Fruit fly (Drosophila melanogaster) whole organism, embryonic: ENCODE measurements around the gene nAChRalpha7.
A peak's percentile ranks its signal among the peaks of the same experiment; 100 is the strongest.

ENCODE experiments used
- Bgb ChIP-seq: fragments of 200-800 bp; sonication (Bioruptor generic); IDR thresholded peaks from 2 replicates; pipeline ENCODE4 v1.3.6; 2022; ENCODE audit warnings: missing biosample characterization, missing genetic modification characterization; ENCODE audit not compliant: partially characterized antibody
- BtbVII ChIP-seq: fragments of 200-800 bp; sonication (Bioruptor generic); optimal IDR thresholded peaks from 3 replicates; lab custom pipeline; 2017; ENCODE audit warnings: missing biosample characterization, mild to moderate bottlenecking, missing genetic modification characterization
- CG10321 ChIP-seq: fragments of 200-800 bp; sonication (Bioruptor generic); IDR thresholded peaks from 2 replicates; pipeline ENCODE4 v1.3.6; 2022; ENCODE audit warnings: missing biosample characterization, missing genetic modification characterization
- CG10654 ChIP-seq: fragments of 200-800 bp; sonication (Bioruptor generic); optimal IDR thresholded peaks from 2 replicates; lab custom pipeline; 2016; ENCODE audit warnings: missing biosample characterization, missing genetic modification characterization
- CG11560 ChIP-seq: fragments of 200-800 bp; sonication (Bioruptor generic); IDR thresholded peaks from 3 replicates; pipeline ENCODE4 v1.3.6; 2022; ENCODE audit warnings: missing biosample characterization, missing genetic modification characterization
- CG14014 ChIP-seq: fragments of 200-800 bp; sonication (Bioruptor generic); IDR thresholded peaks from 2 replicates; pipeline ENCODE4 v1.3.6; 2022; ENCODE audit warnings: missing biosample characterization, missing genetic modification characterization
- CG14710 ChIP-seq: fragments of 200-800 bp; sonication (Bioruptor generic); optimal IDR thresholded peaks from 3 replicates; lab custom pipeline; 2019; ENCODE audit warnings: missing biosample characterization, mild to moderate bottlenecking, missing genetic modification characterization, moderate library complexity
- CG16863 ChIP-seq: fragments of 200-800 bp; sonication (Bioruptor generic); optimal IDR thresholded peaks from 3 replicates; lab custom pipeline; 2016; ENCODE audit warnings: missing biosample characterization, missing genetic modification characterization
- CG17912 ChIP-seq: fragments of 200-800 bp; sonication (Bioruptor generic); optimal IDR thresholded peaks from 2 replicates; lab custom pipeline; 2018; ENCODE audit warnings: missing biosample characterization, mild to moderate bottlenecking, missing genetic modification characterization
- CG18764 ChIP-seq: fragments of 200-800 bp; sonication (Bioruptor generic); optimal IDR thresholded peaks from 3 replicates; lab custom pipeline; 2016; ENCODE audit warnings: missing biosample characterization, missing genetic modification characterization
- CG2889 ChIP-seq: fragments of 200-800 bp; sonication (Bioruptor generic); IDR thresholded peaks from 3 replicates; pipeline ENCODE4 v1.3.6; 2022; ENCODE audit warnings: missing biosample characterization, missing genetic modification characterization
- CG3847 ChIP-seq: fragments of 200-800 bp; sonication (Bioruptor generic); IDR thresholded peaks from 2 replicates; pipeline ENCODE4 v1.3.6; 2022; ENCODE audit warnings: missing biosample characterization, missing genetic modification characterization
- CG4328 ChIP-seq: fragments of 200-800 bp; sonication (Bioruptor generic); optimal IDR thresholded peaks from 3 replicates; lab custom pipeline; 2017; ENCODE audit warnings: missing biosample characterization, missing genetic modification reagents, missing genetic modification characterization
- CG4424 ChIP-seq: fragments of 200-800 bp; sonication (Bioruptor generic); optimal IDR thresholded peaks from 3 replicates; lab custom pipeline; 2016; ENCODE audit warnings: missing biosample characterization, missing genetic modification characterization
- CG4854 ChIP-seq: fragments of 200-800 bp; sonication (Bioruptor generic); optimal IDR thresholded peaks from 2 replicates; lab custom pipeline; 2016; ENCODE audit warnings: missing biosample characterization, missing genetic modification characterization, inconsistent platforms
- CG6765 ChIP-seq: fragments of 200-800 bp; sonication (Bioruptor generic); optimal IDR thresholded peaks from 3 replicates; lab custom pipeline; 2017; ENCODE audit warnings: missing biosample characterization, mild to moderate bottlenecking, missing genetic modification characterization
- CG6791 ChIP-seq: fragments of 200-800 bp; sonication (Bioruptor generic); IDR thresholded peaks from 3 replicates; pipeline ENCODE4 v1.3.6; 2022; ENCODE audit warnings: missing biosample characterization, missing genetic modification characterization; ENCODE audit not compliant: partially characterized antibody
- CG8944 ChIP-seq: fragments of 200-800 bp; sonication (Bioruptor generic); optimal IDR thresholded peaks from 3 replicates; lab custom pipeline; 2016; ENCODE audit warnings: missing biosample characterization, missing genetic modification characterization
- CG9797 ChIP-seq: fragments of 200-800 bp; sonication (Bioruptor generic); optimal IDR thresholded peaks from 3 replicates; lab custom pipeline; 2018; ENCODE audit warnings: missing biosample characterization, mild to moderate bottlenecking, missing genetic modification characterization
- CHES-1-like ChIP-seq: fragments of 200-800 bp; sonication (Bioruptor generic); optimal IDR thresholded peaks from 2 replicates; lab custom pipeline; 2016; ENCODE audit warnings: missing biosample characterization, missing genetic modification characterization
- Eip74EF ChIP-seq, 2 experiments: fragments of 200-800 bp in 1 of 2; fragments of >200 bp in 1 of 2; sonication (Bioruptor generic) in 1 of 2; optimal IDR thresholded peaks; 2 replicates each; lab custom pipeline; 2017 to 2019; ENCODE audit warnings: missing biosample characterization in 2 of 2, missing genetic modification characterization in 2 of 2, mild to moderate bottlenecking in 1 of 2, moderate library complexity in 1 of 2
- HmgD ChIP-seq: fragments of 200-800 bp; sonication (Bioruptor generic); optimal IDR thresholded peaks from 3 replicates; lab custom pipeline; 2016; ENCODE audit warnings: missing biosample characterization, missing genetic modification characterization
- Hr51 ChIP-seq, 2 experiments: fragments of 200-800 bp; sonication (Bioruptor generic); optimal IDR thresholded peaks; 2 replicates in 1 of 2; 3 replicates in 1 of 2; lab custom pipeline; 2016 to 2018; ENCODE audit warnings: missing biosample characterization in 2 of 2, missing genetic modification characterization in 2 of 2, mild to moderate bottlenecking in 1 of 2, moderate library complexity in 1 of 2
- Hsf ChIP-seq: fragments of 200-800 bp; sonication (Bioruptor generic); optimal IDR thresholded peaks from 3 replicates; lab custom pipeline; 2016; ENCODE audit warnings: missing biosample characterization, missing genetic modification characterization
- Kr ChIP-seq: fragments of 200-800 bp; sonication (Bioruptor generic); optimal IDR thresholded peaks from 2 replicates; lab custom pipeline; 2017; ENCODE audit warnings: missing biosample characterization, mild to moderate bottlenecking, missing genetic modification characterization
- Meics ChIP-seq: fragments of 200-800 bp; sonication (Bioruptor generic); optimal IDR thresholded peaks from 2 replicates; lab custom pipeline; 2017; ENCODE audit warnings: missing biosample characterization, mild to moderate bottlenecking, missing genetic modification characterization
- NfI ChIP-seq: fragments of 200-800 bp; sonication (Bioruptor generic); optimal IDR thresholded peaks from 3 replicates; lab custom pipeline; 2018; ENCODE audit warnings: missing biosample characterization, mild to moderate bottlenecking, missing genetic modification characterization, moderate library complexity
- Poxn ChIP-seq: fragments of 200-800 bp; sonication (Bioruptor generic); IDR thresholded peaks from 2 replicates; pipeline ENCODE4 v1.3.6; 2022; ENCODE audit warnings: missing biosample characterization, missing genetic modification characterization
- Ravus ChIP-seq: fragments of 200-800 bp; sonication (Bioruptor generic); IDR thresholded peaks from 2 replicates; pipeline ENCODE4 v1.3.6; 2022; ENCODE audit warnings: missing biosample characterization, missing genetic modification characterization
- ara ChIP-seq: fragments of 200-800 bp; sonication (Bioruptor generic); IDR thresholded peaks from 2 replicates; pipeline ENCODE4 v1.3.6; 2022; ENCODE audit warnings: missing biosample characterization, missing genetic modification characterization
- cas ChIP-seq: fragments of 200-800 bp; sonication (Bioruptor generic); IDR thresholded peaks from 2 replicates; pipeline ENCODE4 v1.3.6; 2022; ENCODE audit warnings: missing biosample characterization, missing genetic modification characterization
- chm ChIP-seq: fragments of 200-800 bp; sonication (Bioruptor generic); IDR thresholded peaks from 2 replicates; pipeline ENCODE4 v1.3.6; 2022; ENCODE audit warnings: missing biosample characterization, missing genetic modification characterization
- da ChIP-seq: fragments of 200-800 bp; sonication (Bioruptor generic); optimal IDR thresholded peaks from 2 replicates; lab custom pipeline; 2016; ENCODE audit warnings: missing biosample characterization, missing genetic modification characterization
- ems ChIP-seq: fragments of 200-800 bp; sonication (Bioruptor generic); optimal IDR thresholded peaks from 3 replicates; lab custom pipeline; 2016; ENCODE audit warnings: missing biosample characterization, missing genetic modification characterization
- fu2 ChIP-seq: fragments of 200-800 bp; sonication (Bioruptor generic); optimal IDR thresholded peaks from 2 replicates; lab custom pipeline; 2016; ENCODE audit warnings: missing biosample characterization, missing genetic modification characterization
- her ChIP-seq: fragments of 200-800 bp; sonication (Bioruptor generic); optimal IDR thresholded peaks from 2 replicates; lab custom pipeline; 2016; ENCODE audit warnings: missing biosample characterization, missing genetic modification characterization
- hkb ChIP-seq, 2 experiments: fragments of 200-800 bp in 1 of 2; fragments of >200 bp in 1 of 2; sonication (Bioruptor generic) in 1 of 2; IDR thresholded peaks in 1 of 2; optimal IDR thresholded peaks in 1 of 2; 2 replicates each; pipeline versions ENCODE4 v1.3.6 to Lab custom; 2017 to 2022; ENCODE audit warnings: missing biosample characterization in 1 of 2, missing genetic modification characterization in 1 of 2
- jigr1 ChIP-seq: fragments of 200-800 bp; sonication (Bioruptor generic); IDR thresholded peaks from 3 replicates; pipeline ENCODE4 v1.3.6; 2022; ENCODE audit warnings: missing biosample characterization, missing genetic modification characterization
- jing ChIP-seq: fragments of 200-800 bp; sonication (Bioruptor generic); optimal IDR thresholded peaks from 2 replicates; lab custom pipeline; 2018; ENCODE audit warnings: missing biosample characterization, mild to moderate bottlenecking, missing genetic modification characterization
- kah ChIP-seq: fragments of 200-800 bp; sonication (Bioruptor generic); optimal IDR thresholded peaks from 2 replicates; lab custom pipeline; 2018; ENCODE audit warnings: missing biosample characterization, mild to moderate bottlenecking, missing genetic modification characterization
- nerfin-1 ChIP-seq: fragments of 200-800 bp; sonication (Bioruptor generic); optimal IDR thresholded peaks from 3 replicates; lab custom pipeline; 2019; ENCODE audit warnings: missing biosample characterization, mild to moderate bottlenecking, missing genetic modification characterization, moderate library complexity
- onecut ChIP-seq: fragments of 200-800 bp; sonication (Bioruptor generic); IDR thresholded peaks from 2 replicates; pipeline ENCODE4 v1.3.6; 2022; ENCODE audit warnings: missing biosample characterization, missing genetic modification characterization
- peb ChIP-seq: fragments of 200-800 bp; sonication (Bioruptor generic); IDR thresholded peaks from 2 replicates; pipeline ENCODE4 v1.3.6; 2022; ENCODE audit warnings: missing biosample characterization, missing genetic modification characterization
- rib ChIP-seq: fragments of 200-800 bp; sonication (Bioruptor generic); IDR thresholded peaks from 2 replicates; pipeline ENCODE4 v1.3.6; 2022; ENCODE audit warnings: missing biosample characterization, missing genetic modification characterization
- sd ChIP-seq: fragments of 200-800 bp; sonication (Bioruptor generic); optimal IDR thresholded peaks from 3 replicates; lab custom pipeline; 2018; ENCODE audit warnings: missing biosample characterization, mild to moderate bottlenecking, missing genetic modification characterization, moderate library complexity
- shn ChIP-seq: fragments of 200-800 bp; sonication (Bioruptor generic); optimal IDR thresholded peaks from 3 replicates; lab custom pipeline; 2016; ENCODE audit warnings: missing biosample characterization, missing genetic modification characterization
- slbo ChIP-seq: fragments of 200-800 bp; sonication (Bioruptor generic); IDR thresholded peaks from 2 replicates; pipeline ENCODE4 v1.3.6; 2022; ENCODE audit warnings: missing biosample characterization, missing genetic modification characterization
- trem ChIP-seq: fragments of 200-800 bp; optimal IDR thresholded peaks from 3 replicates; lab custom pipeline; 2019; ENCODE audit warnings: missing biosample characterization, mild to moderate bottlenecking, missing genetic modification characterization, moderate library complexity
- zfh2 ChIP-seq: fragments of 200-800 bp; sonication (Bioruptor generic); optimal IDR thresholded peaks from 2 replicates; lab custom pipeline; 2016; ENCODE audit warnings: missing biosample characterization, missing genetic modification characterization

Gene nAChRalpha7

dm6 chrX:19322945-19323834 lies 25.1 kb downstream of the nAChRalpha7 start:
- peak; percentile 24 for TF ChIP-seq trem
- TF ChIP-seq nerfin-1: no peak
- 0 out of 3 replicates have a peak, but pooled peaks have one; percentile 41 for TF ChIP-seq CG6791 (GFP tag; lab: Robert Waterston, UW)
- TF ChIP-seq Kr (GFP tag; lab: Kevin White, UChicago): no peak
- TF ChIP-seq CG10321 (GFP tag; lab: Robert Waterston, UW): no peak
- TF ChIP-seq BtbVII (GFP tag; lab: Kevin White, UChicago): no peak
- no peak for TF ChIP-seq her (GFP tag; lab: Kevin White, UChicago)
- no peak for TF ChIP-seq shn (GFP tag; lab: Kevin White, UChicago)
- TF ChIP-seq CG14014 (GFP tag; lab: Robert Waterston, UW): no peak; the same call in 1 of the 2 replicates
- no peak for TF ChIP-seq rib (GFP tag; lab: Robert Waterston, UW)
- no peak for TF ChIP-seq Meics
- TF ChIP-seq jigr1: no peak
- no peak for TF ChIP-seq CG8944 (GFP tag; lab: Kevin White, UChicago)
- TF ChIP-seq da (GFP tag; lab: Kevin White, UChicago): no peak
- TF ChIP-seq chm (GFP tag; lab: Robert Waterston, UW): no peak
- no peak for TF ChIP-seq CG6765 (GFP tag; lab: Kevin White, UChicago)
- 0 out of 2 replicates have a peak, but pooled peaks have one; percentile 32 for TF ChIP-seq ara (GFP tag; lab: Robert Waterston, UW)
- TF ChIP-seq CG4854 (GFP tag; lab: Kevin White, UChicago): no peak
- no peak for TF ChIP-seq onecut (GFP tag; lab: Robert Waterston, UW)
- TF ChIP-seq Hsf (GFP tag; lab: Kevin White, UChicago): no peak
- no peak for TF ChIP-seq CHES-1-like
- TF ChIP-seq fu2: no peak
- no peak for TF ChIP-seq CG2889 (GFP tag; lab: Robert Waterston, UW)
- no peak for TF ChIP-seq jing (GFP tag; lab: Kevin White, UChicago)
- no peak for TF ChIP-seq CG11560 (tag; lab: Robert Waterston, UW)
- TF ChIP-seq CG14710 (tag; lab: Kevin White, UChicago): peak; percentile 29
- no peak for TF ChIP-seq Poxn (GFP tag; lab: Robert Waterston, UW)
- no peak for TF ChIP-seq CG16863 (GFP tag; lab: Kevin White, UChicago)
- TF ChIP-seq CG17912 (GFP tag; lab: Kevin White, UChicago): no peak
- no peak for TF ChIP-seq Ravus (GFP tag; lab: Robert Waterston, UW)
- TF ChIP-seq CG3847 (GFP tag; lab: Robert Waterston, UW): no peak
- no peak for TF ChIP-seq kah (GFP tag; lab: Kevin White, UChicago)
- TF ChIP-seq Eip74EF (GFP tag; optimal IDR thresholded peaks at IDR 0.05; lab: Kevin White, UChicago): no peak
- 0 out of 2 replicates have a peak, but pooled peaks have one; percentile 19 for TF ChIP-seq Bgb
- TF ChIP-seq CG10654 (GFP tag; lab: Kevin White, UChicago): no peak
- TF ChIP-seq hkb (optimal IDR thresholded peaks at IDR 0.05; lab: Kevin White, UChicago): no peak
- no peak for TF ChIP-seq hkb (GFP tag; IDR thresholded peaks at IDR 0.05; lab: Robert Waterston, UW)
- TF ChIP-seq CG4424 (GFP tag; lab: Kevin White, UChicago): no peak
- no peak for TF ChIP-seq NfI (GFP tag; lab: Kevin White, UChicago)
- TF ChIP-seq peb (GFP tag; lab: Robert Waterston, UW): 0 out of 2 replicates have a peak, but pooled peaks have one; percentile 12
- no peak for TF ChIP-seq CG18764 (GFP tag; lab: Kevin White, UChicago)
- no peak for TF ChIP-seq ems (GFP tag; lab: Kevin White, UChicago)
- TF ChIP-seq slbo (GFP tag; lab: Robert Waterston, UW): no peak; the same call in 1 of the 2 replicates
- TF ChIP-seq CG9797 (GFP tag; lab: Kevin White, UChicago): no peak
- no peak for TF ChIP-seq Hr51 (GFP tag; optimal IDR thresholded peaks at IDR 0.05; lab: Kevin White, UChicago)
- no peak for TF ChIP-seq CG4328 (GFP tag; lab: Kevin White, UChicago)
- no peak for TF ChIP-seq HmgD (GFP tag; lab: Kevin White, UChicago)
- no peak for TF ChIP-seq sd (tag; lab: Kevin White, UChicago)
- TF ChIP-seq cas (GFP tag; lab: Robert Waterston, UW): no peak
- no peak for TF ChIP-seq zfh2 (GFP tag; lab: Kevin White, UChicago)
